Fruit fly (Drosophila melanogaster): ENCODE results near the gene Kots.

DNA sequence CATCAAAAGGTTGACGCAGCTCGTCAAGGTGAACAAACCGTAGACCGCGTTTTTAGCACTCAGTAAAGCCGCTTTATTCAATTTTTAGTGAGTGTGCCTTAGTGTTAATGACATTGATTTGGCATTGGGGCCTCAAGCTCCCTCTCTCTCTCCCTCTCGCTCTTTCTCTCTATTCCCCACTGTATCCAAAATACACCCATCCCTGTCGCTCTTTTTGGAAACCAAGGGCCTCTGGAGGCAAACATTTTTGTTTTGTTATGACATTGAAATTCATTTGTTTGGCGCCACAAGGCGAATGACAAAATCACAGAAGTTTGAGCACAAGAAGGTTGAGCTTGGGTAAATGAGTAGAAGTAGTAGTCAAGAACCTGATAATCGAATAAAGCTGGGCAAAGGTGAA is 8.7 kb upstream of the Kots start:
- TF ChIP-seq bcd (GFP tag; optimal IDR thresholded peaks at IDR 0.05) (no peak), CG9727 (GFP tag; optimal IDR thresholded peaks at IDR 0.05) (no peak), sisA (GFP tag; IDR thresholded peaks at IDR 0.05) (no peak)
